Fruit fly (Drosophila melanogaster): ENCODE results near the gene CG8837.

CG8837 gene

DNA sequence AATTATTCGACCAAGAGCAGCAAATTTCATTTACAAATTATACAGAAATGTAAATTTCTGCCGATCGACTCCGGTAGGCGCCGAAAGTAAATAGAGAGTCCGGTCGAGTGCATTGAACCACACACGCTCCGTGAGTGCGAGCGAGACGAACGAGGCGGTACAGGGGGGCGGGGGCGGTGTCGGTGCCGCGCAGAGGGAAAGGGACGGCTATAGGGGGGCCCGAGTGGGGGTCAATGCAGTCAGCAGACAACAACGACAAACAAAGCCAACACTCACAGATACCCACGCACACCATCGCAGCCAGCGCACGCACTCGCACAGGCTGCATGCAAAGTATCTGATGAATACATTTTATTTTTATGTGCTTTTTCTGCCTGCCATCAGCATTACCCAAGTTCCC is 19.4 kb downstream of the CG8837 start (continued):
- TF ChIP-seq CG6163 (GFP tag; IDR thresholded peaks at IDR 0.05) (peak; percentile 50; the same call in 2 of the 3 replicates), svp (GFP tag) (peak; percentile 96), CG1621 (tag; optimal IDR thresholded peaks at IDR 0.05) (no peak), CG3032 (tag; optimal IDR thresholded peaks at IDR 0.05) (no peak), Smox (GFP tag; optimal IDR thresholded peaks at IDR 0.05) (no peak)

DNA sequence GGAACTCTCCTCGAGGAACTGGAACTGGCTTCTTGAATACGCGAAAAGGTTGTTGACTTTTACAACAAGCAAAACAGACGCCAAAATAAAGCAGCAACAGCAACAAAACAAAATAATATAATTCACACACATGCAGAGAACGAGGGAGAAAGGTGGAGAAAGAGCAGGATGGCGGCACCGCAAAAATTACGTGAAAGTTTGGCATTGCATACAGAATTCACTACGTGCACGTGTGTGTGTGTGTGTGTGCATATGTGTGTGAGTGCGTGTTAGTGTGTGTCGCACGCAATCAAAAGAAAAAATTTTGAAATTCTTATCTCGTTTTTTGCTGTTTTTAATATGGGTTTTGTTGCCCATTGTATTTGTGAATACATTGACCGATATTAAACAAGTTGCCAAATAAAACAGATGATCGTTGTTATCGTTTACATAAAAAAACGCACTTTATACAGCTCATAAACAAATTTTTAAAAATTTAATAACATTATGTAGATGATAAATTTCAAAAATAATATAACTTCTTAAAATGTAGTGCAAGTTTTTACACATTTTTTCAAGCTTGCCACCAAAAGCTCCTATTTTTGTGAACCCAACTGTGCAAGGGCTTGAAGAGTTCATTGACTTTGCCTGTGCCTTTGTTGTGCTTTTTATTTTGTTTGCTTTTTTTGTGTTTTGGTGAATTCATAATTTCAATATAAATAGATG is 21.3 kb downstream of the CG8837 start:
- TF ChIP-seq Hr39 (GFP tag; optimal IDR thresholded peaks at IDR 0.05) (peak; percentile 51), CG6276 (GFP tag; optimal IDR thresholded peaks at IDR 0.05) (peak; percentile 34), CG11762 (GFP tag; optimal IDR thresholded peaks at IDR 0.05; ENCODE audit: insufficient read depth) (no peak), CG3919 (GFP tag; optimal IDR thresholded peaks at IDR 0.05) (peak; percentile 19), CG6854 (GFP tag; optimal IDR thresholded peaks at IDR 0.05) (peak; percentile 75), spab (GFP tag; optimal IDR thresholded peaks at IDR 0.05) (no peak), CG10631 (GFP tag; optimal IDR thresholded peaks at IDR 0.05) (peak; percentile 43), Hr4 (GFP tag; optimal IDR thresholded peaks at IDR 0.05) (peak; percentile 50), vri (GFP tag; optimal IDR thresholded peaks at IDR 0.05) (peak; percentile 98), fd85E (GFP tag; optimal IDR thresholded peaks at IDR 0.05) (no peak), Ets21C (GFP tag; optimal IDR thresholded peaks at IDR 0.05) (peak; percentile 80), Ets96B (tag; optimal IDR thresholded peaks at IDR 0.05) (no peak), Eip93F (GFP tag; optimal IDR thresholded peaks at IDR 0.05) (peak; percentile 78), CG34406 (GFP tag; optimal IDR thresholded peaks at IDR 0.05) (peak; percentile 69), Sox15 (GFP tag; optimal IDR thresholded peaks at IDR 0.05) (no peak), Lpt (GFP tag; optimal IDR thresholded peaks at IDR 0.05) (no peak), CG16779 (tag; optimal IDR thresholded peaks at IDR 0.05) (no peak), salr (GFP tag; optimal IDR thresholded peaks at IDR 0.05) (peak in 1 of 2 experiments; percentile 21), CG31627 (GFP tag; optimal IDR thresholded peaks at IDR 0.05) (peak; percentile 69), ss (GFP tag; optimal IDR thresholded peaks at IDR 0.05) (no peak), Met (GFP tag; optimal IDR thresholded peaks at IDR 0.05) (peak; percentile 89), fd59A (GFP tag; optimal IDR thresholded peaks at IDR 0.05) (no peak), Eip78C (GFP tag) (peak; percentile 65), Smox (GFP tag; optimal IDR thresholded peaks at IDR 0.05) (peak; percentile 78), Gug (GFP tag; IDR thresholded peaks at IDR 0.05) (no peak), CG10669 (GFP tag; optimal IDR thresholded peaks at IDR 0.05) (no peak), CG8632 (GFP tag; optimal IDR thresholded peaks at IDR 0.05) (peak; percentile 60), eg (GFP tag; IDR thresholded peaks at IDR 0.05) (no peak; the same call in 2 of the 3 replicates), Hr38 (GFP tag; optimal IDR thresholded peaks at IDR 0.05) (no peak), Sox14 (GFP tag; optimal IDR thresholded peaks at IDR 0.05) (peak; percentile 71), svp (GFP tag) (peak; percentile 86), CG6808 (GFP tag; optimal IDR thresholded peaks at IDR 0.05) (no peak), net (GFP tag; optimal IDR thresholded peaks at IDR 0.05) (peak; percentile 57), CG6792 (GFP tag; optimal IDR thresholded peaks at IDR 0.05) (peak; percentile 75), CG32006 (GFP tag; optimal IDR thresholded peaks at IDR 0.05) (peak; percentile 49), CG8119 (GFP tag; IDR thresholded peaks at IDR 0.05) (peak; percentile 44; the same call in 1 of the 3 replicates), CG4318 (GFP tag; optimal IDR thresholded peaks at IDR 0.05) (no peak), dac (GFP tag; optimal IDR thresholded peaks at IDR 0.05) (no peak), CG8319 (GFP tag; optimal IDR thresholded peaks at IDR 0.05) (peak; percentile 6), topi (GFP tag; optimal IDR thresholded peaks at IDR 0.05) (peak; percentile 71), CG7368 (GFP tag; optimal IDR thresholded peaks at IDR 0.05) (peak; percentile 17), lz (GFP tag; optimal IDR thresholded peaks at IDR 0.05) (peak; percentile 75), CG3032 (tag; optimal IDR thresholded peaks at IDR 0.05) (no peak), Sox102F (GFP tag; optimal IDR thresholded peaks at IDR 0.05) (peak; percentile 88), achi (GFP tag; optimal IDR thresholded peaks at IDR 0.05) (peak; percentile 57), CG15336 (GFP tag; IDR thresholded peaks at IDR 0.05) (peak; percentile 65; the same call in 1 of the 2 replicates), acj6 (GFP tag; optimal IDR thresholded peaks at IDR 0.05) (peak; percentile 77)

All from whole organism, prepupa.